Fruit fly (Drosophila melanogaster): ENCODE measurements around the gene CG33301.

Gene CG33301

dm6 chr2L:10009800-10010658 lies 39.4 kb upstream of the CG33301 start (continued):
- TF ChIP-seq CG1603 (tag; optimal IDR thresholded peaks at IDR 0.05) (peak; percentile 98), CG14860 (GFP tag; IDR thresholded peaks at IDR 0.05; ENCODE audit: partially characterized antibody) (no peak), slbo (GFP tag; IDR thresholded peaks at IDR 0.05) (peak; percentile 99), B-H1 (GFP tag; IDR thresholded peaks at IDR 0.05) (peak; percentile 96), ac (GFP tag; optimal IDR thresholded peaks at IDR 0.05) (peak; percentile 79), Dip2 (GFP tag; IDR thresholded peaks at IDR 0.05) (no peak; the same call in 1 of the 2 replicates), tgo (GFP tag; IDR thresholded peaks at IDR 0.05) (peak; percentile 97), CG16779 (GFP tag; IDR thresholded peaks at IDR 0.05) (peak; percentile 95), CG1792 (GFP tag; optimal IDR thresholded peaks at IDR 0.05) (peak; percentile 97), trem (tag; optimal IDR thresholded peaks at IDR 0.05) (peak; percentile 84), CG17802 (tag; optimal IDR thresholded peaks at IDR 0.05) (peak; percentile 87), Adf1 (GFP tag; IDR thresholded peaks at IDR 0.05) (peak; percentile 84), amos (GFP tag; IDR thresholded peaks at IDR 0.05; ENCODE audit: partially characterized antibody) (0 out of 2 replicates have a peak, but pooled peaks have one; percentile 17), CG8281 (tag; optimal IDR thresholded peaks at IDR 0.05) (peak; percentile 88), CG3281 (GFP tag; optimal IDR thresholded peaks at IDR 0.05) (peak; percentile 95), klu (GFP tag; IDR thresholded peaks at IDR 0.05) (peak; percentile 90), CG12155 (GFP tag; optimal IDR thresholded peaks at IDR 0.05) (peak; percentile 97), CG18262 (tag; optimal IDR thresholded peaks at IDR 0.05) (peak; percentile 94), gsb (GFP tag; IDR thresholded peaks at IDR 0.05) (peak; percentile 96), Dad (GFP tag; optimal IDR thresholded peaks at IDR 0.05) (peak; percentile 97), gem (tag; optimal IDR thresholded peaks at IDR 0.05) (peak; percentile 97), caup (GFP tag; optimal IDR thresholded peaks at IDR 0.05; ENCODE audit: severe bottlenecking) (peak; percentile 97), NC2α (GFP tag; optimal IDR thresholded peaks at IDR 0.05) (peak; percentile 94), CG33557 (GFP tag; optimal IDR thresholded peaks at IDR 0.05) (peak; percentile 94), HmgD (GFP tag; optimal IDR thresholded peaks at IDR 0.05) (peak; percentile 98), fd102C (GFP tag; optimal IDR thresholded peaks at IDR 0.05) (peak; percentile 1), lilli (GFP tag; optimal IDR thresholded peaks at IDR 0.05) (peak; percentile 99), HLH4C (GFP tag; IDR thresholded peaks at IDR 0.05; ENCODE audit: partially characterized antibody) (no peak), CG34224 (GFP tag; IDR thresholded peaks at IDR 0.05; ENCODE audit: partially characterized antibody) (no peak), Hr3 (GFP tag; optimal IDR thresholded peaks at IDR 0.05) (peak; percentile 95), pzg (GFP tag; optimal IDR thresholded peaks at IDR 0.05) (peak; percentile 31), ssp (GFP tag; IDR thresholded peaks at IDR 0.05) (peak; percentile 90), CG10274 (GFP tag; optimal IDR thresholded peaks at IDR 0.05) (peak; percentile 90), CG6689 (GFP tag; IDR thresholded peaks at IDR 0.05) (peak; percentile 94), schlank (tag; optimal IDR thresholded peaks at IDR 0.05) (peak; percentile 98), Ravus (GFP tag; IDR thresholded peaks at IDR 0.05) (peak; percentile 92), CG4424 (GFP tag; optimal IDR thresholded peaks at IDR 0.05) (peak; percentile 95), Jarid2 (GFP tag; optimal IDR thresholded peaks at IDR 0.05) (peak; percentile 82), CG15011 (GFP tag; optimal IDR thresholded peaks at IDR 0.05) (peak; percentile 92), gsb-n (tag; optimal IDR thresholded peaks at IDR 0.05) (peak; percentile 95), Six4 (GFP tag; optimal IDR thresholded peaks at IDR 0.05) (peak; percentile 97), CG9609 (GFP tag; optimal IDR thresholded peaks at IDR 0.05) (peak; percentile 98), sens (GFP tag) (peak; percentile 99), Drgx (GFP tag; IDR thresholded peaks at IDR 0.05) (peak; percentile 99), CG14050 (GFP tag; IDR thresholded peaks at IDR 0.05) (peak; percentile 94), chif (GFP tag; optimal IDR thresholded peaks at IDR 0.05) (peak; percentile 97 to 98), crc (GFP tag; optimal IDR thresholded peaks at IDR 0.05) (peak; percentile 98), CG5245 (GFP tag; optimal IDR thresholded peaks at IDR 0.05) (peak; percentile 95), BEAF-32 (GFP tag; optimal IDR thresholded peaks at IDR 0.05) (no peak)

Data from whole organism, embryonic.